Worm (Caenorhabditis elegans): Measurements from ENCODE around the gene T08B6.1.

Gene T08B6.1

DNA sequence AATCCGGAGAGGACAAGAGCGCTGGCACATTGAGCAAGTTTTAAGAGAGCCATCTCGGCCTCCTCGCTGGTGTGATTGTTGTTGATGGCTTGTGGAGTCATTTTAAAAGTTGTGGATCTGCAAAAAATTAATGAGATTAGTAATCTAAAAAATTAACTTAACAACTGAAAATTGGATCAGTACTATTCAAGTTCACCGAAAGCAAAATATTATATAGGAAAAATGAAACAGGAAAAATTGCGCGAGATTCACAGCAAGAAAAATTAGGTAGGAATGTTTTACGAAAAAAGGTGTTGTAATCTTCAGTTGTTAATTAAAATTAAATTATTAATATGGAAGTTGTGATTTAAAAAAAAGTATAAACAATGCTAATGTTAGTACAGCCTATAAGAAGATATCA lies at the start of gene T08B6.1:
T08B6.1 (minus strand) TSS at position 101 of the 400 bp plus-strand sequence.
- no peak for TF ChIP-seq unc-62 (GFP tag; optimal IDR thresholded peaks at IDR 0.05)

DNA sequence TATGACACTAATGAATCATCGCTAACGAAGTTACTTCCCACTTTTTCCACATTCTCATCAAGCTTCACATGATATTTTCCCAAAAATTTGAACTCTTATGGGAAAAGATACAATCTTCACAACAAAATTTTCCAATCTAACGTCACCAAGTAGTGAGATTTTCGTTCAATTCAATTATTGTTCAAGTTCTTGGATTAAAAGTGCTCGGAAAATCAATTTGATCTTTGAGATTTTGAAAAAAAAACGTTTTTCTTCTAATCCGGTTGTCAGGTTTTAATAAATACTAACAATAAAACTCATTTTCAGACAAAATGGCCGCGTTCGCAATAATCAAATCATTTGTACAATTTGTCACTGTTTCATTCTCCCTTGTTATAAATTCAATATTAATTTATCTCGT lies 46.9 kb upstream of the T08B6.1 start, which contains the start of gene str-153:
str-153 (plus strand) TSS at position 301 of the 400 bp plus-strand sequence.
- TF ChIP-seq unc-62 (GFP tag; optimal IDR thresholded peaks at IDR 0.05), result no peak

- TF ChIP-seq unc-62 (GFP tag; optimal IDR thresholded peaks at IDR 0.05), result no peak
These were observed 43.7 kb upstream of the T08B6.1 start for ce11 chrIV:4930754-4931322.

- no peak for TF ChIP-seq unc-62 (GFP tag; optimal IDR thresholded peaks at IDR 0.05)
These were observed 42.9 kb upstream of the T08B6.1 start, which contains the start of gene Y9C9A.8 for ce11 chrIV:4930045-4930444. Gene Y9C9A.8 (plus strand): TSS chrIV:4930345.

DNA sequence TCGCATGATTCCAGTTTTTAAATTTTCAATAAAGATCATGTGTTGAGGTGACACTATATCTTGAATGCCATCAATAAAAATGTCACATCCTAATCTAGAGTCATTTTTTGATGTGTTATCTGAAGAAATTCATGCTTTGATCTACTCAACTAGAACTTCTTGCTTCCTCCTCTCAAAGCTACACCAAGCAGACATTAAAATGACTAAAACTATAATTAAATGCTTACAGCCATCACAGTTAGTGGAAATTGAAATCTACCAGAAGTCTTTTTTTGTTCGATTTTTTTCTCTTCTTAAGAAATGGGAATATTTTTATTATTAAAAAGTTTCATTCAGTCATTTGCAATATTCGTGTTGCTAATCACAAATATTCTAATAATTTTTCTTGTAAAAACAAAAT lies 30.6 kb upstream of the T08B6.1 start, which contains the start of gene str-158:
str-158 (plus strand) TSS at position 301 of the 400 bp plus-strand sequence.
- TF ChIP-seq unc-62 (GFP tag; optimal IDR thresholded peaks at IDR 0.05), result no peak

DNA sequence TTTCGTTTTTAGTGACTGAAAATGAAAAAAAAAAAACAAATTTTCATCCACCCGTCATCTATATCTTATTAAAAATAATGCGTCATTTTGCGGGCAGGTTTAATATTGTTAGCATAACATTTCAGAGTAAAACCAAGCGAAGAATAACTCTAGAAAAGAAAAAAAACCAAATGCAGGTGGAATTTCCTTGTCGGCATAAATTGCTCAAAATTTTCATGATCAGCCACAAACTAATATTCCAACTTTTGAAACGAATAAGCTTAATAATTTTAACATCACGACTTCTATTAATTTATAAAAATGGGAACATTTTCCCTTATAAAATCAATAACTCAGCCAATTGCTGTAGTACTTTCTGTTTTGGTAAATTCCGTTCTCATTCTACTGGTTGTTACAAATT lies 28.5 kb upstream of the T08B6.1 start, which contains the start of gene str-155:
str-155 (plus strand) TSS at position 301 of the 400 bp plus-strand sequence.
- no peak for TF ChIP-seq unc-62 (GFP tag; optimal IDR thresholded peaks at IDR 0.05)

DNA sequence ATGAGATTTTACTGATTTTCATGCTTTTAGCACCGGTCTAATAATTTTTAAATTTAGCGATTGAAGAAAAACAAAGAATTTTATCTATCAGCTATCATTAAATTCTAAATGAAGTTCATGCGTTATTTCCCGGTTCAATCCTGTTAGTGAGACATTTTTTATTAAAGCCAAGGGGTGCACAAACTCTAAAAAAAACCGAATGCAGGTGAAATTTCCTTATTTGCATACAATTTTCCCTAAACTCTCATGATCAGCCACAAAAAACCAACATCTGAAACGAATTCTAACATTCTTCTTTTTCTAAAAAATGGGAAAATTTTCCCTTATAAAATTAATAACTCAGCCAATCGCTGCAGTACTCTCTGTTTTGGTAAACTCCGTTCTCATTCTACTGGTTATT lies 25.9 kb upstream of the T08B6.1 start, which contains the start of gene str-156:
str-156 (plus strand) TSS at position 301 of the 400 bp plus-strand sequence.
- TF ChIP-seq unc-62 (GFP tag; optimal IDR thresholded peaks at IDR 0.05), result no peak

DNA sequence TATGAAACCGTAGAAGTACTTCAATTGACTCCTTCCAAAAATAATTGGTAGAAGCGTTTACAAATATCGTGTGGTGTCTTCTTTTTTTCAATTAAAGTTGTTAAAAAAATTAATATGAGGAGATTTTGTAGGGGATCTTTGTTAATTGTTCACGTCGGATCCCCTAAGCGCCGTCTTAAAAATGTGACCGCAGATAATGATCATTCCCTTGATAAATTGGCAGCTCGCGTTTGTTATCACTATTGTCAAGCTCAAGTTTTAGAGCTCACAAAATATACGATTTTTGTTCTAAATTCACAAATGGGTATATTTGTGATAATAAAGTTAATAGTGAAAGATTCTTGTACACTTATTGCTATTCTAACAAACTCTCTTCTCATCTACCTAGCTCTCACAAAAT lies 21.9 kb upstream of the T08B6.1 start, which contains the start of gene str-159:
str-159 (plus strand) TSS at position 301 of the 400 bp plus-strand sequence.
- TF ChIP-seq unc-62 (GFP tag; optimal IDR thresholded peaks at IDR 0.05), result no peak

DNA sequence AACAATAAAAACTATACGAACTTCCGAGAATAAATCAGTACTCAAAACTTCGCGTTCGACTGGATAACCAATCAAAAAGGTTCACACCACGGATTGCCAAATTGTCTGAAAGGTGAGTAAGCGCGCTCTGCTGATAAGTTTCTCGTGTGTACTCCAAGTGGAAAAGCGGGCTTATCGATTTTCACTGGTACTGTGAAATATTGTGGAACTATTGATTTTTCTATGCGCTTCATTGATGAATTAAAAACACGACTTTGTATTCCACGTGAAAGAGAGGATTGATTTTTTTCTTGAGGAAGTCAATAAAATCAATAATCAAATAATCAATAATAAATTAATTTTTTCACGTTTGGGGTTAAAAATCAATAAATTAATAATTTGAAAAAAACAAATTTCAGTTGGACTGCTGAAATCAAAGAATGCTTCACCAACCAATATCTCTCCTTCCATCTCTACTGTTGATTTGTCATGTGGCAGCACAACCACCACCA lies 18.5 kb upstream of the T08B6.1 start, which contains the start of gene T08B6.4:
T08B6.4 (plus strand) TSS at position 51 of the 491 bp plus-strand sequence.
- no peak for TF ChIP-seq unc-62 (GFP tag; optimal IDR thresholded peaks at IDR 0.05)

DNA sequence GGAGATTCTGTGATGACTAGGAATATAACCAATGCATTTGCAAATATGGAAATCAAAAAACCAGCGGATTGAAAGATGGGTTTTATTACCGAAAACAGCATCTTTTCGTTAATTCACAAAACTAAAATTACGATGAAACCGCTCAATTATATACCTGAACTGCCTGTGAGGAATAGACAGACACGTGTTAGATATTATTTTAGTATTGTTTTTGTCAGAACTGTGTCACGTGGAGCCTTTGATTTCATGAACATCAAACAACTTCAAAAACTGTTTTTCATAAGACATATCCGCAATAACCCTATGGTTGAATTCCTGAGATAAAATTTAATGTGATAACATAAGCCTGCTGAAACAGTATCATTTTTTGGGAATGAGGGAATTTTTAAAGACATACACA lies 16.8 kb upstream of the T08B6.1 start, which contains the start of gene str-161:
str-161 (minus strand) TSS at position 101 of the 400 bp plus-strand sequence.
- no peak for TF ChIP-seq unc-62 (GFP tag; optimal IDR thresholded peaks at IDR 0.05)

DNA sequence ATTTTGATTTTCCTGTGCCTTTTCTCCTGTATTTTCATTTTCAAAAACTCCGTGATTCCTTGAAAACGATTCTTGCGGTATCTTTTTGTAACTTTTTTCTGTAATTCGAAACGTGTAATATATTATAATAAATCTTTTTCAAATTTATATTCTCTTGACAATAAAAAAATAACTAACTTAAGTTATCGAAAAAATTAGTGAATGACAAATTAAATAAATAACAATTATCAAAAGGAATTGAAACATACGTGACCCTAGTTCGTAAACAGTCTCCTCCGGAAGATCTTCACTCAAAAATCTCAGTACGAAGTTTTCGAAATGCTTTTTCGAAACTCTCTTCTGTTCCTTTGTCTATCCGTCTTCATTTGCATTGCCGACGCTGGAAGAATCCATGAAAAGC lies 3.4 kb upstream of the T08B6.1 start, which contains the start of gene T08B6.9:
T08B6.9 (plus strand) TSS at position 301 of the 400 bp plus-strand sequence.
- no peak for TF ChIP-seq unc-62 (GFP tag; optimal IDR thresholded peaks at IDR 0.05)

DNA sequence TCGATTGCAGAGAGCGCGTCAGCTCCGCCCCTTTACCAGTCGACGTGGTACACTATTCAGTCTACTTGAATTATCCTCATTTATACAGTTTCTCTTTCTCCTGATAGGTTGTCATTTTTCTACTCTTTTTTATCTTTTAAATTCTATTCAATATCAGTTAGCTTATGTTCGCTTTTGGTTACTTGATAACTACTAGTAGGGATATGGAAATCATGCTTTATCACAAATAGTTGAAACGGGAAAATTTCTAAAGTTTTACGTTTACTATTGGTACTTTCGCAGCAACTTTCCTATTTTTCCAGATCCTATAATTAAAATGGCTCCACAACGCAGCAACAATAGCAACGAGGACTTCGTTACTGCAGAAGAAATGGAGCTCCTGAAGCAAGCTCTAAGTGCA lies 2.5 kb upstream of the T08B6.1 start, which contains the start of gene sgnh-1:
sgnh-1 (plus strand) TSS at position 301 of the 400 bp plus-strand sequence.
- TF ChIP-seq unc-62 (GFP tag; optimal IDR thresholded peaks at IDR 0.05), result no peak

DNA sequence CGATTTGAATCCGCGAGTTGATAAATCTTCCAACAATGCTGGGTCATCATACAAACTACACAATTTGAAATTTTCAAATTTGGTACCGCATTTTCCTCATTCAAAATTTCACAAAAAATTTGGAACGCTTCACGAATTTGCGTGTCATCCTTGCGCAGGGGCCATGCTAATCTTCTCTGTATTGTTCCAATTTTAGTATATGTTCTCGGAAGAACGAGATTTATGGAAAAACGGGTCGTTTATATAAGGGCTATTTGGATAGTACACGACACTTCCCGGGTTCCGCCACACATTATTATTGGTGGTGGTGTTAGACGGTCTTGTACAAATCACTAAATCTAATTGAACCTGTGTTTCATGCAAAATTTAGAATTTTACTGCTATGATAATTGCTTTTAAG lies 1.7 kb downstream of the T08B6.1 start:
- no peak for TF ChIP-seq unc-62 (GFP tag; optimal IDR thresholded peaks at IDR 0.05)

DNA sequence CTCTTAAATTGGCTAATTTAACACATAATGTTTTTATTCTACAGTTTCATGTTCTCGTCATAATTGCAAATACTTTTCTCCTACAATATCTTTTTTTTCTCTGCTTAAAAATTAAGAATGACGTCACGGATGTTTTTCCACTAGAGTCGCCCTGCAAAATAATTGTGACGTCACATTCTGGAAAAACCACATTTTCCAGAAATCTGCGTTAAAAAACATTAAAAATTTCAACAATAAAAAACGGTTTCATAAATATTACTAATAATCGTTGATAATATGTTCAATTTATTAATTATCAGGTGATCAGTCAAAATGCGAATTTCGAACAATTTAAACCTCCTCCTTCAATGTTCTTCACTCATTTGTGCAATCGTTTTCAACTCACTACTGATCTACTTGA lies 3.2 kb downstream of the T08B6.1 start, which contains the start of gene str-166:
str-166 (plus strand) TSS at position 301 of the 400 bp plus-strand sequence.
- TF ChIP-seq unc-62 (GFP tag; optimal IDR thresholded peaks at IDR 0.05), result no peak

DNA sequence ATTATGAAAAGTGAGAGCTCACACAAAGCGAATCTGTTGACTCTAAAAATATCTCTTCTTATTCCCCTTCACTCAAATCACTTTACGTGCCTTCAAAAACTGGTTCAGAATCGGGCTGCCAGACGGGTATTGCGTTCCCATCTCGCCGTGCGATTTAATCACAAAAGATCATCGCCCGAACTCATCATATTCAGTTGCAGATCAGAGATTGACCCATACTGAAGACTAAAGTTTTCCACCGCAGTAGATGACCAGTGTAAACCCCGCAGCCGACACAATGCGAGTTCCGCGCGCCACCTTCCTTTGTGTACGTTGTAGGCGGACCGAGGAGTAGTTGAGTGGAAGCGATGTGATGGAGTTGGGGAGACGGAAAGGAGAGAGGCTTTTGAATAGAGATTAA lies 6.5 kb downstream of the T08B6.1 start:
- TF ChIP-seq unc-62 (GFP tag; optimal IDR thresholded peaks at IDR 0.05), result no peak

DNA sequence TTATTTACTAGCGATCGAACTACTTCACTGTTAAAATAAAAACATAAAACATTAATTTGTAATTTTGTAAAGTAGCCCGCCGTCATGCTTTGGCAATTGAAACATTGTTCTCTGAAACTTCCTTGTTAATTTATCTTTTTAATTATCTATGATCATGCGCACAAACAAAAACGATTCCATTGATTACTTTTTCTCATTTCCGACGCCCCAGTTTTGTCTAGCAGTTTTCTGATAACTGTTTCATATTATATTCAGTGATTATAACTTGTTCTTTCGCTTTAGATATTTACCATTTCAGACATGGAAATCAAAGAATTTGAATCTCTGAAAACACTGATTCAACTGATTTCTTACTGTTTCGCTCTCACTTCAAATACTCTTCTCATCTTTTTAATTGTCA lies 10.1 kb downstream of the T08B6.1 start, which contains the start of gene str-170:
str-170 (plus strand) TSS at position 301 of the 400 bp plus-strand sequence.
- no peak for TF ChIP-seq unc-62 (GFP tag; optimal IDR thresholded peaks at IDR 0.05)

- no peak for TF ChIP-seq unc-62 (GFP tag; optimal IDR thresholded peaks at IDR 0.05)
These were observed 12.6 kb downstream of the T08B6.1 start, which contains the start of gene str-174 for ce11 chrIV:4874603-4875002. Gene str-174 (minus strand): TSS chrIV:4874703.
